Fruit fly (Drosophila melanogaster): Measurements from ENCODE around the gene spn-D.
A peak's percentile ranks its signal among the peaks of the same experiment; 100 is the strongest.

The spn-D gene

DNA sequence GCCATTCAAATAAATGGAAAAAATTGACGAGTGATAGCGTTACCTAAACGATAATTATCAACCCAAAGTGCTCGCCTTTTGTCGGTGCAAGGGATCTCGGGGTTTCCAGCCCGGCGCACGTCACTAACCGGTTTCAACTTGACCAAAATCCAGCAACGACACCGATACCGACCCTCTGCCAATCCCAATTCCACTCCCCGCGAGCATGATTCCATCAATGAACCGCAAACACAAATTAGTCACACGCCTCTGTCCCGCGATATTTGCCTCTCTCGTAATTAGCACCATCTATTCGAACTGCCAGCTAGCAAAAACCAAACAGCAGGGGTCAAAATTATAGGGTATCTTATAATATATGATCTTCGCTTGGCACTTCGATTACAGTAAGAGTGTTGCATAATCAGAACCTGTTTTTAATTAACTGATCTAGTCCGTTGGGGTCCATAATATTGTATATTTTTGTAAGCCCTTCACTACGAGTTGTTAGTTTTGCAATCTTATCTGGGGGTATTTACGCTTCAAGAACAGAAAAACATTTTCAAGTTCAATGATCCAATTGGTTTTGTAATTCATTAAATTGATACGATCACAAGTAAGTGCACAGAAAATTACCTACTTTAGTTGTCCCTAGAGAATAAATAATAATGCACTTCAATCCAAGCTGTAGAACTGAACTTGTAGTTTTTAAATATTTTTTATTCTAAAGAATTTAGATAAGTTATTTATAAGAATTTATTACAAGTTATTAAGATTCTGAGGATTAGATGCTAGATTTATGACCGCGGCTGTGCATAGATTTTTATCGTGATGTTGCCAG is 12.2 kb upstream of the spn-D start (continued):
- TF ChIP-seq ind (GFP tag; optimal IDR thresholded peaks at IDR 0.05) = peak; percentile 48
- no peak for TF ChIP-seq CG33557 (GFP tag; optimal IDR thresholded peaks at IDR 0.05)
- peak; percentile 65 for TF ChIP-seq CG7839 (tag; optimal IDR thresholded peaks at IDR 0.05)
- TF ChIP-seq CG10462 (GFP tag; optimal IDR thresholded peaks at IDR 0.05) = no peak
- no peak for TF ChIP-seq HmgD (GFP tag; optimal IDR thresholded peaks at IDR 0.05)
- no peak for TF ChIP-seq Sox100B (GFP tag; optimal IDR thresholded peaks at IDR 0.05)
- TF ChIP-seq mam (GFP tag; optimal IDR thresholded peaks at IDR 0.05) = peak; percentile 38
- TF ChIP-seq CG3726 (GFP tag; IDR thresholded peaks at IDR 0.05) = no peak
- no peak for TF ChIP-seq sd (tag; optimal IDR thresholded peaks at IDR 0.05)
- peak; percentile 27 for TF ChIP-seq tin (GFP tag; optimal IDR thresholded peaks at IDR 0.05)
- no peak for TF ChIP-seq CG31365 (tag; optimal IDR thresholded peaks at IDR 0.05)
- TF ChIP-seq Dbx (GFP tag; IDR thresholded peaks at IDR 0.05) = 0 out of 3 replicates have a peak, but pooled peaks have one; percentile 12
- TF ChIP-seq CG4404 (GFP tag; IDR thresholded peaks at IDR 0.05) = no peak
- peak; percentile 12 for TF ChIP-seq CG10979 (tag; optimal IDR thresholded peaks at IDR 0.05)
- no peak for TF ChIP-seq danr (GFP tag; IDR thresholded peaks at IDR 0.05)
- TF ChIP-seq E2f1 (GFP tag; IDR thresholded peaks at IDR 0.05) = no peak
- peak; percentile 78 for TF ChIP-seq Med (GFP tag)
- TF ChIP-seq NK7.1 (GFP tag; optimal IDR thresholded peaks at IDR 0.05) = no peak
- TF ChIP-seq CG6272 (GFP tag; IDR thresholded peaks at IDR 0.05) = no peak
- no peak for TF ChIP-seq insv (GFP tag; optimal IDR thresholded peaks at IDR 0.05)
- no peak for TF ChIP-seq Atf6 (GFP tag; IDR thresholded peaks at IDR 0.05)
- TF ChIP-seq sim (GFP tag; IDR thresholded peaks at IDR 0.05) = no peak
- no peak; the same call in 1 of the 2 replicates for TF ChIP-seq CG10366 (GFP tag; IDR thresholded peaks at IDR 0.05)
- no peak for TF ChIP-seq B-H2 (GFP tag; optimal IDR thresholded peaks at IDR 0.05)
- TF ChIP-seq NC2β (GFP tag; optimal IDR thresholded peaks at IDR 0.05) = no peak
- peak; percentile 39 for TF ChIP-seq fd3F (GFP tag; optimal IDR thresholded peaks at IDR 0.05)
- no peak for TF ChIP-seq Lhr (GFP tag; optimal IDR thresholded peaks at IDR 0.05)
- no peak for TF ChIP-seq CG8281 (tag; optimal IDR thresholded peaks at IDR 0.05)
- peak; percentile 38 for TF ChIP-seq CG13424 (tag; optimal IDR thresholded peaks at IDR 0.05)
- TF ChIP-seq slou (GFP tag; optimal IDR thresholded peaks at IDR 0.05) = no peak
- TF ChIP-seq z (GFP tag; IDR thresholded peaks at IDR 0.05) = no peak
- TF ChIP-seq dati (GFP tag; IDR thresholded peaks at IDR 0.05) = no peak
- no peak for TF ChIP-seq toy (GFP tag; IDR thresholded peaks at IDR 0.05)
- TF ChIP-seq CG1233 (GFP tag; optimal IDR thresholded peaks at IDR 0.05) = peak; percentile 58
- no peak for TF ChIP-seq CG10654 (GFP tag; optimal IDR thresholded peaks at IDR 0.05)
- TF ChIP-seq Hand (GFP tag; optimal IDR thresholded peaks at IDR 0.05) = peak; percentile 34
- no peak for TF ChIP-seq CG9932 (GFP tag; IDR thresholded peaks at IDR 0.05)
- TF ChIP-seq Gsc (GFP tag; IDR thresholded peaks at IDR 0.05) = no peak
- peak; percentile 70 for TF ChIP-seq CG8924 (tag; optimal IDR thresholded peaks at IDR 0.05)
- TF ChIP-seq CG8388 (GFP tag; optimal IDR thresholded peaks at IDR 0.05) = peak; percentile 14
- TF ChIP-seq CG15073 (GFP tag; optimal IDR thresholded peaks at IDR 0.05) = no peak
- no peak for TF ChIP-seq nerfin-1 (tag; optimal IDR thresholded peaks at IDR 0.05)
- TF ChIP-seq org-1 (GFP tag; optimal IDR thresholded peaks at IDR 0.05) = peak; percentile 35
- TF ChIP-seq Oaz (GFP tag; IDR thresholded peaks at IDR 0.05) = no peak
- TF ChIP-seq gsb (GFP tag; IDR thresholded peaks at IDR 0.05) = no peak
- TF ChIP-seq lola (GFP tag; optimal IDR thresholded peaks at IDR 0.05) = peak in 1 of 3 experiments; percentile 34
- peak; percentile 66 for TF ChIP-seq cwo (GFP tag; optimal IDR thresholded peaks at IDR 0.05)
- TF ChIP-seq CG10543 (GFP tag; optimal IDR thresholded peaks at IDR 0.05) = peak; percentile 42
- TF ChIP-seq stwl (tag; optimal IDR thresholded peaks at IDR 0.05) = no peak
- peak; percentile 80 for TF ChIP-seq crol (GFP tag; IDR thresholded peaks at IDR 0.05)

All from whole organism, embryonic.